Worm (Caenorhabditis elegans) whole organism, mixed stage, embryonic: ENCODE measurements around the gene ztf-31.

Experiments used
- M03D4.4 ChIP-seq: sonication (generic microtip); optimal IDR thresholded peaks from 2 replicates; lab custom pipeline; 2017; ENCODE audit warnings: mild to moderate bottlenecking, missing genetic modification characterization, missing compliant biosample characterization
- bed-3 ChIP-seq: fragments of 200-800 bp; sonication (Bioruptor generic); optimal IDR thresholded peaks from 3 replicates; lab custom pipeline; 2018; ENCODE audit warnings: mild to moderate bottlenecking, missing genetic modification characterization, moderate library complexity, missing compliant biosample characterization
- blmp-1 ChIP-seq: fragments of 150-350 bp; optimal IDR thresholded peaks from 2 replicates; lab custom pipeline; 2014; ENCODE audit warnings: missing biosample characterization, missing genetic modification characterization
- ceh-39 ChIP-seq: fragments of 150-350 bp; optimal IDR thresholded peaks from 2 replicates; lab custom pipeline; 2014; ENCODE audit warnings: missing biosample characterization, missing genetic modification characterization
- ceh-43 ChIP-seq: fragments of 200-800 bp; sonication (Bioruptor generic); optimal IDR thresholded peaks from 2 replicates; lab custom pipeline; 2018; ENCODE audit warnings: mild to moderate bottlenecking, missing genetic modification characterization, moderate library complexity, missing compliant biosample characterization
- ceh-83 ChIP-seq: fragments of 200-800 bp; sonication (Bioruptor generic); optimal IDR thresholded peaks from 2 replicates; lab custom pipeline; 2018; ENCODE audit warnings: mild to moderate bottlenecking, missing genetic modification characterization, missing compliant biosample characterization
- ces-1 ChIP-seq: fragments of 150-350 bp; optimal IDR thresholded peaks from 2 replicates; lab custom pipeline; 2014; ENCODE audit warnings: missing biosample characterization, missing genetic modification reagents, missing genetic modification characterization
- cnd-1 ChIP-seq: fragments of 200-800 bp; sonication (Bioruptor generic); optimal IDR thresholded peaks from 2 replicates; lab custom pipeline; 2018; ENCODE audit warnings: mild to moderate bottlenecking, missing genetic modification characterization, missing compliant biosample characterization
- drap-1 ChIP-seq: fragments of 200-800 bp; sonication (Bioruptor generic); optimal IDR thresholded peaks from 3 replicates; lab custom pipeline; 2018; ENCODE audit warnings: mild to moderate bottlenecking, missing genetic modification characterization, missing compliant biosample characterization
- elt-1 ChIP-seq: sonication (generic microtip); optimal IDR thresholded peaks from 2 replicates; lab custom pipeline; 2017; ENCODE audit warnings: missing genetic modification characterization, mild to moderate bottlenecking, missing compliant biosample characterization, antibody characterized with exemption, moderate library complexity, borderline replicate concordance; ENCODE audit not compliant: insufficient read depth
- elt-3 ChIP-seq: fragments of 150-350 bp; optimal IDR thresholded peaks from 2 replicates; lab custom pipeline; 2014; ENCODE audit warnings: missing biosample characterization, missing genetic modification characterization
- flh-1 ChIP-seq: fragments of 200-800 bp; sonication (Bioruptor generic); optimal IDR thresholded peaks from 2 replicates; lab custom pipeline; 2018; ENCODE audit warnings: mild to moderate bottlenecking, missing genetic modification characterization, moderate library complexity, missing compliant biosample characterization
- ham-2 ChIP-seq: fragments of 200-800 bp; sonication (Bioruptor generic); optimal IDR thresholded peaks from 2 replicates; lab custom pipeline; 2018; ENCODE audit warnings: mild to moderate bottlenecking, missing genetic modification characterization, missing compliant biosample characterization
- hlh-1 ChIP-seq: fragments of 150-350 bp; optimal IDR thresholded peaks from 2 replicates; lab custom pipeline; 2014; ENCODE audit warnings: missing biosample characterization, missing genetic modification reagents, missing genetic modification characterization
- lin-13 ChIP-seq: fragments of 150-350 bp; optimal IDR thresholded peaks from 2 replicates; lab custom pipeline; 2014; ENCODE audit warnings: missing biosample characterization, missing genetic modification characterization
- lin-32 ChIP-seq: fragments of 200-800 bp; sonication (Bioruptor generic); optimal IDR thresholded peaks from 2 replicates; lab custom pipeline; 2018; ENCODE audit warnings: mild to moderate bottlenecking, missing genetic modification characterization, missing compliant biosample characterization
- lsy-2 ChIP-seq: fragments of 150-350 bp; optimal IDR thresholded peaks from 2 replicates; lab custom pipeline; 2014; ENCODE audit warnings: missing biosample characterization, missing genetic modification characterization
- mab-5 ChIP-seq: fragments of 150-350 bp; optimal IDR thresholded peaks from 2 replicates; lab custom pipeline; 2014; ENCODE audit warnings: missing biosample characterization, missing genetic modification characterization
- mep-1 ChIP-seq: fragments of 150-350 bp; optimal IDR thresholded peaks from 2 replicates; lab custom pipeline; 2017; ENCODE audit warnings: missing biosample characterization, missing genetic modification reagents, missing genetic modification characterization, inconsistent platforms
- mls-2 ChIP-seq: sonication (generic microtip); optimal IDR thresholded peaks from 2 replicates; lab custom pipeline; 2016; ENCODE audit warnings: mild to moderate bottlenecking, missing genetic modification characterization, moderate library complexity, missing compliant biosample characterization
- nhr-12 ChIP-seq: fragments of 150-350 bp; optimal IDR thresholded peaks from 2 replicates; lab custom pipeline; 2014; ENCODE audit warnings: missing biosample characterization, missing genetic modification characterization
- nhr-2 ChIP-seq: fragments of 150-350 bp; optimal IDR thresholded peaks from 2 replicates; lab custom pipeline; 2014; ENCODE audit warnings: missing biosample characterization, missing genetic modification characterization
- nhr-237 ChIP-seq: fragments of 150-350 bp; optimal IDR thresholded peaks from 2 replicates; lab custom pipeline; 2014; ENCODE audit warnings: missing biosample characterization, missing genetic modification characterization
- nhr-28 ChIP-seq: fragments of 150-350 bp; optimal IDR thresholded peaks from 2 replicates; lab custom pipeline; 2014; ENCODE audit warnings: missing biosample characterization, missing genetic modification characterization
- nhr-76 ChIP-seq: sonication (generic microtip); optimal IDR thresholded peaks from 2 replicates; lab custom pipeline; 2017; ENCODE audit warnings: missing biosample characterization, missing genetic modification characterization
- pha-4 ChIP-seq: fragments of 150-350 bp; optimal IDR thresholded peaks from 2 replicates; lab custom pipeline; 2018; ENCODE audit warnings: missing biosample characterization, missing genetic modification reagents, missing genetic modification characterization
- sem-2 ChIP-seq: fragments of 200-800 bp; sonication (Bioruptor generic); optimal IDR thresholded peaks from 2 replicates; lab custom pipeline; 2018; ENCODE audit warnings: mild to moderate bottlenecking, missing genetic modification characterization, missing compliant biosample characterization
- snpc-4 ChIP-seq: fragments of 150-350 bp; optimal IDR thresholded peaks from 2 replicates; lab custom pipeline; 2014; ENCODE audit warnings: missing biosample characterization, missing genetic modification characterization
- sptf-1 ChIP-seq: sonication (generic microtip); optimal IDR thresholded peaks from 2 replicates; lab custom pipeline; 2017; ENCODE audit warnings: mild to moderate bottlenecking, missing genetic modification characterization, moderate library complexity, missing compliant biosample characterization
- tbx-8 ChIP-seq: fragments of 200-800 bp; sonication (Bioruptor generic); optimal IDR thresholded peaks from 2 replicates; lab custom pipeline; 2018; ENCODE audit warnings: mild to moderate bottlenecking, missing genetic modification characterization, moderate library complexity, missing compliant biosample characterization
- unc-120 ChIP-seq: sonication (generic microtip); optimal IDR thresholded peaks from 2 replicates; lab custom pipeline; 2017; ENCODE audit warnings: missing genetic modification characterization, missing compliant biosample characterization; ENCODE audit not compliant: poor library complexity, severe bottlenecking
- unc-39 ChIP-seq: fragments of 150-350 bp; optimal IDR thresholded peaks from 2 replicates; lab custom pipeline; 2014; ENCODE audit warnings: missing biosample characterization, missing genetic modification characterization
- unc-62 ChIP-seq: fragments of 150-350 bp; optimal IDR thresholded peaks from 2 replicates; lab custom pipeline; 2014; ENCODE audit warnings: missing biosample characterization, missing genetic modification reagents, missing genetic modification characterization
- zip-8 ChIP-seq: fragments of 150-350 bp; optimal IDR thresholded peaks from 2 replicates; lab custom pipeline; 2014; ENCODE audit warnings: missing biosample characterization, missing genetic modification characterization
- ztf-11 ChIP-seq: fragments of 150-350 bp; optimal IDR thresholded peaks from 2 replicates; lab custom pipeline; 2014; ENCODE audit warnings: missing biosample characterization, missing genetic modification characterization

Gene ztf-31

ce11 chrIII:7241065-7241464 lies at the start of gene ztf-31:
ztf-31 (plus strand) TSS chrIII:7241365.
- no peak for TF ChIP-seq ham-2 (GFP tag; lab: Kevin White, UChicago)
- TF ChIP-seq lin-13 (tag; lab: Kevin White, UChicago), result no peak
- TF ChIP-seq drap-1 (GFP tag; lab: Kevin White, UChicago), result no peak
- TF ChIP-seq unc-120 (tag; lab: Kevin White, UChicago), result no peak
- no peak for TF ChIP-seq pha-4 (tag; lab: Kevin White, UChicago)
- TF ChIP-seq nhr-28 (tag; lab: Kevin White, UChicago), result no peak
- no peak for TF ChIP-seq flh-1
- TF ChIP-seq ceh-39 (tag; lab: Kevin White, UChicago), result no peak
- TF ChIP-seq ceh-83 (GFP tag; lab: Kevin White, UChicago), result no peak
- TF ChIP-seq elt-1 (tag; lab: Kevin White, UChicago), result no peak

ce11 chrIII:7192942-7193665 lies 48.1 kb upstream of the ztf-31 start, which contains the start of gene mec-14:
mec-14 (minus strand) TSS chrIII:7192992.
- no peak for TF ChIP-seq pha-4 (tag; lab: Kevin White, UChicago)
- TF ChIP-seq lin-32 (GFP tag; lab: Kevin White, UChicago), result no peak
- no peak for TF ChIP-seq ces-1 (GFP tag; lab: Kevin White, UChicago)
- no peak for TF ChIP-seq nhr-28 (tag; lab: Kevin White, UChicago)
- no peak for TF ChIP-seq sptf-1 (tag; lab: Kevin White, UChicago)
- TF ChIP-seq nhr-237, result no peak
- no peak for TF ChIP-seq unc-62 (GFP tag; lab: Kevin White, UChicago)
- TF ChIP-seq unc-120 (tag; lab: Kevin White, UChicago), result no peak
- no peak for TF ChIP-seq nhr-12 (tag; lab: Kevin White, UChicago)
- no peak for TF ChIP-seq hlh-1 (tag; lab: Kevin White, UChicago)
- TF ChIP-seq nhr-2, result no peak
- no peak for TF ChIP-seq ceh-43 (GFP tag; lab: Kevin White, UChicago)
- TF ChIP-seq elt-1 (tag; lab: Kevin White, UChicago), result no peak
- no peak for TF ChIP-seq sem-2
- no peak for TF ChIP-seq zip-8
- TF ChIP-seq lsy-2 (tag; lab: Kevin White, UChicago), result no peak
- TF ChIP-seq bed-3 (GFP tag; lab: Kevin White, UChicago), result no peak
- TF ChIP-seq, all 35 proteins: peak for 0

- TF ChIP-seq ceh-83 (GFP tag; lab: Kevin White, UChicago), result no peak
- TF ChIP-seq nhr-28 (tag; lab: Kevin White, UChicago), result no peak
- TF ChIP-seq sem-2, result no peak
Measured at ce11 chrIII:7195325-7195724, 45.8 kb upstream of the ztf-31 start, which contains the start of gene F37C12.18. F37C12.18 (minus strand) TSS chrIII:7195425.

- TF ChIP-seq tbx-8 (GFP tag; lab: Kevin White, UChicago) (no peak), elt-1 (tag; lab: Kevin White, UChicago) (no peak), snpc-4 (tag; lab: Kevin White, UChicago) (no peak), sptf-1 (tag; lab: Kevin White, UChicago) (no peak), nhr-237 (no peak), ceh-39 (tag; lab: Kevin White, UChicago) (no peak), M03D4.4 (tag; lab: Kevin White, UChicago) (no peak), unc-62 (GFP tag; lab: Kevin White, UChicago) (no peak), lin-13 (tag; lab: Kevin White, UChicago) (no peak), elt-3 (tag; lab: Kevin White, UChicago) (no peak), unc-39 (tag; lab: Kevin White, UChicago) (no peak), blmp-1 (no peak), nhr-2 (no peak), lin-32 (GFP tag; lab: Kevin White, UChicago) (no peak), sem-2 (no peak), ceh-43 (GFP tag; lab: Kevin White, UChicago) (no peak), mab-5 (no peak)
Measured at ce11 chrIII:7197973-7198372, 43.2 kb upstream of the ztf-31 start, which contains the start of gene exos-9. exos-9 (minus strand) TSS chrIII:7198073.

- TF ChIP-seq mab-5 (no peak), ceh-43 (GFP tag; lab: Kevin White, UChicago) (no peak), elt-1 (tag; lab: Kevin White, UChicago) (no peak), lin-13 (tag; lab: Kevin White, UChicago) (no peak), nhr-2 (peak; percentile 4), mep-1 (tag; lab: Kevin White, UChicago) (no peak), unc-120 (tag; lab: Kevin White, UChicago) (no peak), ztf-11 (tag; lab: Kevin White, UChicago) (no peak), mls-2 (tag; lab: Kevin White, UChicago) (no peak), lsy-2 (tag; lab: Kevin White, UChicago) (peak; percentile 65), ceh-83 (GFP tag; lab: Kevin White, UChicago) (no peak), flh-1 (no peak), nhr-12 (tag; lab: Kevin White, UChicago) (no peak), elt-3 (tag; lab: Kevin White, UChicago) (no peak), unc-39 (tag; lab: Kevin White, UChicago) (no peak), unc-62 (GFP tag; lab: Kevin White, UChicago) (no peak), zip-8 (no peak), nhr-76 (no peak), nhr-237 (peak; percentile 39), cnd-1 (tag; lab: Kevin White, UChicago) (no peak), ces-1 (GFP tag; lab: Kevin White, UChicago) (peak; percentile 28), sptf-1 (tag; lab: Kevin White, UChicago) (peak; percentile 66), pha-4 (tag; lab: Kevin White, UChicago) (peak; percentile 24), blmp-1 (no peak), bed-3 (GFP tag; lab: Kevin White, UChicago) (no peak), tbx-8 (GFP tag; lab: Kevin White, UChicago) (no peak), hlh-1 (tag; lab: Kevin White, UChicago) (no peak)
Measured at ce11 chrIII:7198838-7199237, 42.3 kb upstream of the ztf-31 start, which contains the start of gene pfd-5. pfd-5 (minus strand) TSS chrIII:7198884.
